Fruit fly (Drosophila melanogaster): Measurements from ENCODE around the gene Hacd2.
"Not testable (repeated sequence)": the region's sequence is repeated elsewhere in the genome, so short reads cannot be mapped to it uniquely, and the experiment has no call there.

Gene Hacd2

dm6 chr2L:13445249-13445846 is at the start of gene Hacd2:
Gene Hacd2, minus strand, starts transcription at chr2L:13445651.
- TF ChIP-seq ttk (optimal IDR thresholded peaks at IDR 0.05): no peak
- no peak for TF ChIP-seq insv (optimal IDR thresholded peaks at IDR 0.05)
- no peak for TF ChIP-seq psq (optimal IDR thresholded peaks at IDR 0.05)
- TF ChIP-seq h (optimal IDR thresholded peaks at IDR 0.05): no peak
- TF ChIP-seq Myc (optimal IDR thresholded peaks at IDR 0.05): no peak
- TF ChIP-seq Sin3A (optimal IDR thresholded peaks at IDR 0.05): no peak

DNA sequence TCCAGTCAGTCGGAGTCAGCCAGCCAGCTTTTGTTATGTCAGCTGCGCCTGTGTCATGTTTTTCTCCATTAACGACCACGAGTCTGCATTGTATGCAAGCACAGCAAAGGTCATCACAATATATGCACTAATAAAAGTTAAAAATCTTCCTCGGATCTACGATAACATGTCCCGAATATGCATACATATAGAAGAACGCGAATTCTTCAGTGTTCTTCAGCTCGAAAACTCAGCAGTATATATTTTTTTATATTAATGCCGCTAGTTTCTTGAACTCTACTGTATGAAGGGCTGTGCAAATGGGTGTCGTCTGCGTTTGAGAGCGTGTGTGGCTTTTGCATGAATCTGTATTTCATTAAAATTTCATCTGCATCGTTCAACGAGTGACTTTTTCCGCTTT is 36.8 kb upstream of the Hacd2 start:
- no peak for TF ChIP-seq Myc (optimal IDR thresholded peaks at IDR 0.05)
- TF ChIP-seq h (optimal IDR thresholded peaks at IDR 0.05): no peak
- TF ChIP-seq ttk (optimal IDR thresholded peaks at IDR 0.05): no peak
- TF ChIP-seq insv (optimal IDR thresholded peaks at IDR 0.05): no peak
- TF ChIP-seq Sin3A (optimal IDR thresholded peaks at IDR 0.05): no peak
- TF ChIP-seq psq (optimal IDR thresholded peaks at IDR 0.05): no peak

- TF ChIP-seq ttk (optimal IDR thresholded peaks at IDR 0.05) (no peak), psq (optimal IDR thresholded peaks at IDR 0.05) (no peak), Sin3A (optimal IDR thresholded peaks at IDR 0.05) (no peak), h (optimal IDR thresholded peaks at IDR 0.05) (no peak), Myc (optimal IDR thresholded peaks at IDR 0.05) (no peak), insv (optimal IDR thresholded peaks at IDR 0.05) (no peak)
These were observed 29.8 kb upstream of the Hacd2 start for dm6 chr2L:13475254-13475653.

DNA sequence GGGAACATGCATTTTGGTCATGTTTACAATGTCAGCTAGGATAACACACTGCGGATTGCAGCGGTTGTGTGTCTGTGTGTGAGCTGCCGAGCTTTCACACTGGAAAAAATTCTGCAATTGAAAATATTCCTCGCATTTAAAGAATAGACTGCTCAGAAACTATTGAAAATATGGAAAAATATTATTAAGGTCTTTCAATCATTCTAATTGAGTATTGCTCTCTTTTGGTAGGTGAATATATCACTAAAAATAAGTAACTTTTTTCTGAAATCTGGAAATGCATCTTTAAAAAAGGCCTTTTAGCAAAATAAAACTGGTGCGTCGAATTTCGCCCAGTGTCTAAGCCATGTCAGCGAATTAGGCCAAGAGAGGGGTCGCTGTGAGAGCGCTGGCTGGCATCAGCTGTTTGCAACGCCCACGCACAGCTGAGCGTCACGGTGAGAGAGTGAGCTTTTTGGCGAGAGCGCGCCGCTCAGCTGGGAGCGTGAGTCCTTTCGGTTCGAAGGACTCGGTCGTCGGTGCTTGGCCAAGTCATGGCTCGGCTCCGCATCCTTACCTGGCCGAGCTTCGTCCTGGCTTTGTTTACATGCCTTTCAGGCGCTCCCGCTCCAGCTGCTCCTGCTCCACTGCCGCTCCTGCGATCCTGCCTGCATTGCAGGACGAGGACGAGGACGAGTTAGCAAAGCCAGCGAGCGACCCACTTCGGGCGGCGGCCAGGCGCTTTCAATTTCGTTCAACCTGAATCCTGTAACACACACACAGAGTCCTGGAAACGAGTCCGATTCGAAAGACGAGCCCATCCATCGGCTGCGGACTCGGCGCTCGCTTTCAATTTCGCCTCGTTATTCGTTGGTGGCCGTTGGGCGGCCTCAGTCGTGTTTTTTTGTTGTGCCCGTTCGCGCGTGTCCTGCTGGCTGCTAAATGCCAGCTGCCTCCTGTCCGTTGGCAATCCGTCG is 15.7 kb upstream of the Hacd2 start, which contains the start of gene CG46308:
Gene CG46308 (plus strand): TSS at position 864 of the 956 bp plus-strand sequence.
- TF ChIP-seq ttk (optimal IDR thresholded peaks at IDR 0.05): no peak
- no peak for TF ChIP-seq Sin3A (optimal IDR thresholded peaks at IDR 0.05)

DNA sequence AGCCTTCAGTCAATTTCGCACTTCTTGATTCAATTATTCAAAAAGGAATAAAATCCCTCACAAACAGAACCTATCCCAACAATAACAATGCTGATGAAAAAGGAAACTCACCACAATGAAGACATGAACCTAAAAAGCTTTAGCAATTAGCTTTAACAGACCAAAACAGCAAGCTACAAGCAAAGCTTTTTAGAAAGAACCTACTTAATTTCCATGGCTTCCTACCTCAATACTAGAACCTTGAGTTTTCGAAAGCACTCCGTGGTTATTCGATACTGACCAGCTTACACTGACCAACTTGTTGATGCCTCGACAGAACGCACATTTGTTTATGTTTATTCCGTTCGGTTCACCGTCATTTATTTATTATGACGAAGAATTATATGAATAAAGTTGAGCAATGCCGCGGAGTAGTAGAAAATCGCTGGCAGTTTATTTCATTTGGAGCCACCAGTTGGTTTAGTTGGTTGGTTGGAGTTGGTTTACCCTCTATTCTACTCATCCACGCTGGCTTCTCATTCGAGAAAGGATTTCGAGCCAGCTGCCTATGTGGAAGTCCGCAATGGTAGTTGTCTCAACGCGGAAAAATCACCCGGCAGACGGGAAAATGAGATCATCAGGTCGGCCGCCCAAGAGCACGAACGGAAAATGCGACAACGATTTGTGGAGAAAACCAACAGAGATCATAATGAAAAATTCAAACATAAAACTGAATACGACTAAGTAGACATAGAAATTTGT is 13.7 kb upstream of the Hacd2 start, which contains the start of gene CG42810:
Gene CG42810 (plus strand): TSS at position 691 of the 741 bp plus-strand sequence.
- TF ChIP-seq psq (optimal IDR thresholded peaks at IDR 0.05): no peak
- TF ChIP-seq Myc (optimal IDR thresholded peaks at IDR 0.05): no peak
- no peak for TF ChIP-seq h (optimal IDR thresholded peaks at IDR 0.05)
- no peak for TF ChIP-seq ttk (optimal IDR thresholded peaks at IDR 0.05)
- no peak for TF ChIP-seq insv (optimal IDR thresholded peaks at IDR 0.05)
- no peak for TF ChIP-seq Sin3A (optimal IDR thresholded peaks at IDR 0.05)

DNA sequence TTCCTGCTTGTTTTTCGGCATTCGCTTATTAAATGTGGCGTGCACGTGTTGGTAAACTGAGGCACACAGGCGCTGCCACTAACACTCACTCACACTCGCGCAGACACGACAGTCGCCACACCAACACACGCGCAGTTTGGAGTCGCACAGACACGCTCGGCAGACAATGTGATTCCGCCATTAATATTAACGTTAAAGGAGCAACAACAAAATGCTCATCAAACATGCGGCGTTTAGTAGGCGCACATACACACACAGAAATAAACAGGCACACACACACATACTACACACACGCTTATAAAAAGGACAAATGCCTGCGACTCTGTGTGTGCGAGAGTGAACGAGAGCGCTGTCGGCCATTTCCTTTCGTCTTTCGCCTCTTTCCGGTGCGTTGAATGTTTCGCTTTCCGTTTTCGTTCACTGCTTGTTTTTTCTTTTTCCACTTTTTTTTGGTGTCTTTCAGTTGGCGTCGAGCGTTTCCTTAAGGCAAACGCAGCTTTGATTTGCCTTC is 11.6 kb upstream of the Hacd2 start, which contains the start of gene CG42809:
Gene CG42809 (plus strand): TSS at position 461 of the 511 bp plus-strand sequence.
- no peak for TF ChIP-seq psq (optimal IDR thresholded peaks at IDR 0.05)
- TF ChIP-seq ttk (optimal IDR thresholded peaks at IDR 0.05): no peak
- no peak for TF ChIP-seq Sin3A (optimal IDR thresholded peaks at IDR 0.05)
- TF ChIP-seq h (optimal IDR thresholded peaks at IDR 0.05): no peak
- no peak for TF ChIP-seq insv (optimal IDR thresholded peaks at IDR 0.05)
- no peak for TF ChIP-seq Myc (optimal IDR thresholded peaks at IDR 0.05)

dm6 chr2L:13449397-13449796 is 3.9 kb upstream of the Hacd2 start, which contains the start of gene Hsp60D:
Gene Hsp60D, minus strand, starts transcription at chr2L:13449497.
- TF ChIP-seq Myc, h, insv (optimal IDR thresholded peaks at IDR 0.05): not testable (repeated sequence)

dm6 chr2L:13436791-13437190 is 8.7 kb downstream of the Hacd2 start:
- TF ChIP-seq ttk (optimal IDR thresholded peaks at IDR 0.05) (no peak), Myc (optimal IDR thresholded peaks at IDR 0.05) (no peak), h (optimal IDR thresholded peaks at IDR 0.05) (no peak), Sin3A (optimal IDR thresholded peaks at IDR 0.05) (no peak), psq (optimal IDR thresholded peaks at IDR 0.05) (no peak), insv (optimal IDR thresholded peaks at IDR 0.05) (no peak)

- TF ChIP-seq Sin3A (optimal IDR thresholded peaks at IDR 0.05) (no peak), ttk (optimal IDR thresholded peaks at IDR 0.05) (no peak)
These were observed 10.4 kb downstream of the Hacd2 start, which contains the start of gene Tehao for dm6 chr2L:13434795-13435634. Gene Tehao, plus strand, starts transcription at chr2L:13435622.

dm6 chr2L:13430919-13431502 is 14.4 kb downstream of the Hacd2 start:
- no peak for TF ChIP-seq ttk (optimal IDR thresholded peaks at IDR 0.05)
- TF ChIP-seq Myc (optimal IDR thresholded peaks at IDR 0.05): no peak
- no peak for TF ChIP-seq Sin3A (optimal IDR thresholded peaks at IDR 0.05)
- no peak for TF ChIP-seq h (optimal IDR thresholded peaks at IDR 0.05)
- no peak for TF ChIP-seq psq (optimal IDR thresholded peaks at IDR 0.05)
- TF ChIP-seq insv (optimal IDR thresholded peaks at IDR 0.05): no peak
